Worm (Caenorhabditis elegans) whole organism, young adult: ENCODE results near the gene C27C12.4.

ENCODE experiments used
- B0035.1 ChIP-seq: sonication (generic microtip); optimal IDR thresholded peaks from 2 replicates; lab custom pipeline; 2016; ENCODE audit warnings: missing genetic modification characterization, mild to moderate bottlenecking, missing compliant biosample characterization, missing genotype, missing genetic modification reagents
- B0261.1 ChIP-seq: sonication (generic microtip); optimal IDR thresholded peaks from 2 replicates; lab custom pipeline; 2016; ENCODE audit warnings: mild to moderate bottlenecking, missing genetic modification characterization, moderate library complexity, missing compliant biosample characterization
- F22D6.2 ChIP-seq: sonication (generic microtip); optimal IDR thresholded peaks from 2 replicates; lab custom pipeline; 2016; ENCODE audit warnings: mild to moderate bottlenecking, missing genetic modification characterization, missing compliant biosample characterization
- F23B12.7 ChIP-seq: sonication (generic microtip); optimal IDR thresholded peaks from 2 replicates; lab custom pipeline; 2017; ENCODE audit warnings: missing genetic modification characterization, mild to moderate bottlenecking, missing compliant biosample characterization, antibody characterized with exemption, moderate library complexity; ENCODE audit not compliant: insufficient read depth
- F49E8.2 ChIP-seq: sonication (generic microtip); optimal IDR thresholded peaks from 3 replicates; lab custom pipeline; 2017; ENCODE audit warnings: missing genetic modification characterization, mild to moderate bottlenecking, missing compliant biosample characterization, antibody characterized with exemption, moderate library complexity; ENCODE audit not compliant: insufficient read depth
- Y53G8AR.9 ChIP-seq: fragments of 200-800 bp; sonication (Bioruptor generic); conservative IDR thresholded peaks from 2 replicates; pipeline ENCODE4 v1.3.6; 2022; ENCODE audit warnings: missing genetic modification reagents, missing genetic modification characterization, missing compliant biosample characterization
- Y56A3A.18 ChIP-seq: fragments of 200-800 bp; sonication (Bioruptor generic); IDR thresholded peaks from 2 replicates; pipeline ENCODE4 v1.3.6; 2022; ENCODE audit warnings: missing genetic modification reagents, missing genetic modification characterization, missing compliant biosample characterization
- Y67H2A.10 ChIP-seq: fragments of 200-800 bp; sonication (Bioruptor generic); conservative IDR thresholded peaks from 2 replicates; pipeline ENCODE4 v1.3.6; 2022; ENCODE audit warnings: missing genetic modification reagents, missing genetic modification characterization, missing compliant biosample characterization
- Y95B8A.8 ChIP-seq: fragments of 200-800 bp; sonication (Bioruptor generic); IDR thresholded peaks from 2 replicates; pipeline ENCODE4 v1.3.6; 2022; ENCODE audit warnings: missing genetic modification reagents, missing genetic modification characterization, missing compliant biosample characterization
- ZK185.1 ChIP-seq: sonication (generic microtip); optimal IDR thresholded peaks from 2 replicates; lab custom pipeline; 2016; ENCODE audit warnings: mild to moderate bottlenecking, missing genetic modification characterization, missing compliant biosample characterization; ENCODE audit not compliant: poor library complexity, severe bottlenecking
- akir-1 ChIP-seq: fragments of 200-800 bp; sonication (Bioruptor generic); optimal IDR thresholded peaks from 2 replicates; lab custom pipeline; 2018; ENCODE audit warnings: mild to moderate bottlenecking, missing genetic modification characterization, moderate library complexity, missing compliant biosample characterization
- ama-1 ChIP-seq, 3 experiments: fragments of 150-350 bp in 1 of 3; sonication (generic microtip) in 2 of 3; optimal IDR thresholded peaks; 2 replicates each; lab custom pipeline; 2014 to 2018; ENCODE audit warnings: missing biosample characterization in 2 of 3, missing genetic modification characterization in 2 of 3, missing genetic modification reagents in 2 of 3
- aptf-2 ChIP-seq: fragments of 200-800 bp; sonication (Bioruptor generic); conservative IDR thresholded peaks from 2 replicates; pipeline ENCODE4 v1.3.6; 2022; ENCODE audit warnings: missing genetic modification reagents, missing genetic modification characterization, missing compliant biosample characterization
- atf-7 ChIP-seq: sonication (generic microtip); optimal IDR thresholded peaks from 2 replicates; lab custom pipeline; 2017; ENCODE audit warnings: mild to moderate bottlenecking, missing genetic modification characterization, missing compliant biosample characterization
- attf-6 ChIP-seq: fragments of 200-800 bp; sonication (Bioruptor generic); IDR thresholded peaks from 2 replicates; pipeline ENCODE4 v1.3.6; 2022; ENCODE audit warnings: missing genetic modification reagents, missing genetic modification characterization, missing compliant biosample characterization
- cebp-2 ChIP-seq: fragments of 200-800 bp; sonication (Bioruptor generic); IDR thresholded peaks from 2 replicates; pipeline ENCODE4 v1.3.6; 2022; ENCODE audit warnings: missing genetic modification characterization, missing compliant biosample characterization
- ceh-27 ChIP-seq: fragments of 200-800 bp; sonication (Bioruptor generic); optimal IDR thresholded peaks from 2 replicates; lab custom pipeline; 2018; ENCODE audit warnings: mild to moderate bottlenecking, missing genetic modification characterization, moderate library complexity, missing compliant biosample characterization
- chd-7 ChIP-seq: sonication (generic microtip); optimal IDR thresholded peaks from 2 replicates; lab custom pipeline; 2016; ENCODE audit warnings: mild to moderate bottlenecking, missing genetic modification characterization, moderate library complexity, missing compliant biosample characterization
- egl-44 ChIP-seq: fragments of 200-800 bp; sonication (Bioruptor generic); IDR thresholded peaks from 2 replicates; pipeline ENCODE4 v1.3.6; 2022; ENCODE audit warnings: missing genetic modification reagents, missing genetic modification characterization, missing compliant biosample characterization
- fkh-3 ChIP-seq: sonication (generic microtip); optimal IDR thresholded peaks from 2 replicates; lab custom pipeline; 2016; ENCODE audit warnings: mild to moderate bottlenecking, missing genetic modification characterization, missing compliant biosample characterization
- hmg-20 ChIP-seq: fragments of 200-800 bp; sonication (Bioruptor generic); IDR thresholded peaks from 2 replicates; pipeline ENCODE4 v1.3.6; 2022; ENCODE audit warnings: missing genetic modification reagents, missing genetic modification characterization, missing compliant biosample characterization
- let-526 ChIP-seq: fragments of 200-800 bp; sonication (Bioruptor generic); IDR thresholded peaks from 2 replicates; pipeline ENCODE4 v1.3.6; 2022; ENCODE audit warnings: missing genetic modification reagents, missing genetic modification characterization, missing compliant biosample characterization
- let-607 ChIP-seq, 2 experiments: fragments of 200-800 bp in 1 of 2; sonication (Bioruptor generic) in 1 of 2; sonication (generic microtip) in 1 of 2; optimal IDR thresholded peaks; 2 replicates each; lab custom pipeline; 2016 to 2018; ENCODE audit warnings: mild to moderate bottlenecking in 2 of 2, missing compliant biosample characterization in 2 of 2, missing genetic modification characterization in 2 of 2, moderate library complexity in 2 of 2, missing genotype in 1 of 2
- lin-26 ChIP-seq: fragments of 200-800 bp; sonication (Bioruptor generic); IDR thresholded peaks from 2 replicates; pipeline ENCODE4 v1.3.6; 2022; ENCODE audit warnings: missing genetic modification reagents, missing genetic modification characterization, missing compliant biosample characterization
- lin-35 ChIP-seq, 3 experiments: fragments of 150-350 bp in 2 of 3; sonication (generic microtip) in 1 of 3; optimal IDR thresholded peaks; 2 replicates each; lab custom pipeline; 2014 to 2018; ENCODE audit warnings: missing biosample characterization in 3 of 3, missing genetic modification characterization in 3 of 3, missing genetic modification reagents in 3 of 3
- lin-40 ChIP-seq: sonication (generic microtip); optimal IDR thresholded peaks from 2 replicates; lab custom pipeline; 2016; ENCODE audit warnings: missing genetic modification characterization, mild to moderate bottlenecking, missing compliant biosample characterization, missing genotype, missing genetic modification reagents
- lin-54 ChIP-seq: fragments of 200-800 bp; sonication (Bioruptor generic); optimal IDR thresholded peaks from 2 replicates; lab custom pipeline; 2018; ENCODE audit warnings: mild to moderate bottlenecking, missing genetic modification characterization, missing compliant biosample characterization
- lsl-1 ChIP-seq: fragments of 200-800 bp; sonication (Bioruptor generic); optimal IDR thresholded peaks from 2 replicates; lab custom pipeline; 2018; ENCODE audit warnings: mild to moderate bottlenecking, missing genetic modification characterization, moderate library complexity, missing compliant biosample characterization
- madf-10 ChIP-seq: sonication (generic microtip); optimal IDR thresholded peaks from 2 replicates; lab custom pipeline; 2016; ENCODE audit warnings: mild to moderate bottlenecking, missing genetic modification characterization, missing compliant biosample characterization
- mes-4 ChIP-seq: sonication (generic microtip); optimal IDR thresholded peaks from 2 replicates; lab custom pipeline; 2016; ENCODE audit warnings: missing genotype, missing genetic modification characterization, missing compliant biosample characterization
- mxl-1 ChIP-seq: sonication (generic microtip); optimal IDR thresholded peaks from 2 replicates; lab custom pipeline; 2016; ENCODE audit warnings: missing genetic modification characterization, missing compliant biosample characterization
- nfyb-1 ChIP-seq: fragments of 200-800 bp; sonication (Bioruptor generic); IDR thresholded peaks from 2 replicates; pipeline ENCODE4 v1.3.6; 2022; ENCODE audit warnings: missing genetic modification reagents, missing genetic modification characterization, missing compliant biosample characterization
- pbrm-1 ChIP-seq: fragments of 200-800 bp; sonication (Bioruptor generic); IDR thresholded peaks from 2 replicates; pipeline ENCODE4 v1.3.6; 2022; ENCODE audit warnings: missing genetic modification reagents, missing genetic modification characterization, missing compliant biosample characterization
- pha-4 ChIP-seq: fragments of 150-350 bp; sonication (generic microtip); optimal IDR thresholded peaks from 2 replicates; lab custom pipeline; 2014; ENCODE audit warnings: missing biosample characterization, missing genetic modification reagents, missing genetic modification characterization
- rcor-1 ChIP-seq: fragments of 200-800 bp; sonication (Bioruptor generic); IDR thresholded peaks from 2 replicates; pipeline ENCODE4 v1.3.6; 2022; ENCODE audit warnings: missing genetic modification reagents, missing genetic modification characterization, missing compliant biosample characterization
- rec-8 ChIP-seq, 2 experiments: sonication (generic microtip); optimal IDR thresholded peaks; 2 replicates each; lab custom pipeline; 2016; ENCODE audit warnings: mild to moderate bottlenecking in 2 of 2, missing genetic modification characterization in 2 of 2, missing genetic modification reagents in 2 of 2, missing genotype in 2 of 2, missing biosample characterization in 1 of 2, missing compliant biosample characterization in 1 of 2, moderate library complexity in 1 of 2
- sdz-38 ChIP-seq: sonication (generic microtip); optimal IDR thresholded peaks from 2 replicates; lab custom pipeline; 2016; ENCODE audit warnings: missing genotype, missing genetic modification characterization, missing compliant biosample characterization
- snpc-1.1 ChIP-seq: sonication (generic microtip); optimal IDR thresholded peaks from 2 replicates; lab custom pipeline; 2017; ENCODE audit warnings: missing genetic modification characterization, mild to moderate bottlenecking, missing compliant biosample characterization, antibody characterized with exemption, moderate library complexity, missing genotype, missing genetic modification reagents; ENCODE audit not compliant: insufficient read depth
- snpc-3.4 ChIP-seq: sonication (generic microtip); optimal IDR thresholded peaks from 2 replicates; lab custom pipeline; 2017; ENCODE audit warnings: missing genetic modification characterization, mild to moderate bottlenecking, missing compliant biosample characterization, antibody characterized with exemption, moderate library complexity, missing genotype, missing genetic modification reagents
- somi-1 ChIP-seq: fragments of 200-800 bp; sonication (Bioruptor generic); optimal IDR thresholded peaks from 2 replicates; lab custom pipeline; 2018; ENCODE audit warnings: mild to moderate bottlenecking, missing genetic modification characterization, missing compliant biosample characterization
- unc-130 ChIP-seq: sonication (generic microtip); optimal IDR thresholded peaks from 2 replicates; lab custom pipeline; 2016; ENCODE audit warnings: missing genetic modification reagents, missing genetic modification characterization, missing compliant biosample characterization
- zim-3 ChIP-seq: sonication (generic microtip); optimal IDR thresholded peaks from 2 replicates; lab custom pipeline; 2017; ENCODE audit warnings: mild to moderate bottlenecking, missing genetic modification characterization, moderate library complexity, missing compliant biosample characterization
- ztf-18 ChIP-seq: sonication (generic microtip); optimal IDR thresholded peaks from 2 replicates; lab custom pipeline; 2016; ENCODE audit warnings: missing genotype, mild to moderate bottlenecking, missing genetic modification characterization, missing compliant biosample characterization
- ztf-26 ChIP-seq: sonication (generic microtip); optimal IDR thresholded peaks from 2 replicates; lab custom pipeline; 2017; ENCODE audit warnings: missing genetic modification characterization, missing compliant biosample characterization
- ztf-28 ChIP-seq: fragments of 200-800 bp; sonication (Bioruptor generic); IDR thresholded peaks from 2 replicates; pipeline ENCODE4 v1.3.6; 2022; ENCODE audit warnings: missing genetic modification reagents, missing genetic modification characterization, missing compliant biosample characterization
- ztf-3 ChIP-seq: fragments of 200-800 bp; sonication (Bioruptor generic); optimal IDR thresholded peaks from 2 replicates; lab custom pipeline; 2018; ENCODE audit warnings: mild to moderate bottlenecking, missing genetic modification characterization, missing compliant biosample characterization

The C27C12.4 gene

ce11 chrX:14804706-14805105 lies 49.2 kb upstream of the C27C12.4 start (continued):
- no peak for TF ChIP-seq fkh-3
- no peak for TF ChIP-seq unc-130 (GFP tag; lab: Kevin White, UChicago)
- TF ChIP-seq lin-26 (GFP tag; lab: Robert Waterston, UW), result peak; percentile 95; the same call in 1 of the 2 replicates
- peak; percentile 55 for TF ChIP-seq lin-40 (tag; lab: Kevin White, UChicago)
- TF ChIP-seq atf-7 (tag; lab: Kevin White, UChicago), result peak; percentile 35
- TF ChIP-seq madf-10 (tag; lab: Kevin White, UChicago), result peak; percentile 19
- TF ChIP-seq zim-3 (tag; lab: Kevin White, UChicago), result peak; percentile 58
- TF ChIP-seq Y53G8AR.9 (GFP tag; lab: Robert Waterston, UW), result no peak
- TF ChIP-seq Y95B8A.8 (GFP tag; lab: Robert Waterston, UW), result no peak
- TF ChIP-seq rec-8 (tag; optimal IDR thresholded peaks at IDR 0.05; lab: Kevin White, UChicago), result peak; percentile 70 to 74
- peak in 1 of 3 experiments; percentile 32 for TF ChIP-seq lin-35 (GFP tag; optimal IDR thresholded peaks at IDR 0.05; lab: Kevin White, UChicago)
- no peak for TF ChIP-seq lin-54 (GFP tag; lab: Kevin White, UChicago)
- TF ChIP-seq let-607 (tag; optimal IDR thresholded peaks at IDR 0.05; lab: Kevin White, UChicago), result peak in 1 of 2 experiments; percentile 59
- TF ChIP-seq sdz-38 (tag; lab: Kevin White, UChicago), result no peak
- peak; percentile 69 for TF ChIP-seq mxl-1 (tag; lab: Kevin White, UChicago)
- TF ChIP-seq akir-1 (GFP tag; lab: Kevin White, UChicago), result peak; percentile 65
- 0 out of 2 replicates have a peak, but pooled peaks have one; percentile 79 for TF ChIP-seq ztf-28 (GFP tag; lab: Robert Waterston, UW)
- TF ChIP-seq pha-4 (tag; lab: Kevin White, UChicago), result no peak
- peak; percentile 3 for TF ChIP-seq mes-4 (tag; lab: Kevin White, UChicago)
- peak; percentile 71 for TF ChIP-seq F23B12.7 (tag; lab: Kevin White, UChicago)
- peak; percentile 31 for TF ChIP-seq B0035.1 (tag; lab: Kevin White, UChicago)
- TF ChIP-seq cebp-2 (GFP tag; lab: Robert Waterston, UW), result 0 out of 2 replicates have a peak, but pooled peaks have one; percentile 81
- peak; percentile 77 for TF ChIP-seq ZK185.1 (tag; lab: Kevin White, UChicago)
- peak; percentile 42 for TF ChIP-seq ztf-26
- peak; percentile 88 for TF ChIP-seq B0261.1 (tag; lab: Kevin White, UChicago)
- TF ChIP-seq Y56A3A.18 (GFP tag; lab: Robert Waterston, UW), result no peak; the same call in 1 of the 2 replicates
- peak; percentile 84 for TF ChIP-seq snpc-3.4 (tag; lab: Kevin White, UChicago)
- TF ChIP-seq aptf-2 (GFP tag; lab: Robert Waterston, UW), result 0 out of 2 replicates have a peak, but pooled peaks have one; percentile 42
- TF ChIP-seq egl-44 (GFP tag; lab: Robert Waterston, UW), result no peak; the same call in 1 of the 2 replicates
- TF ChIP-seq ztf-18 (tag; lab: Kevin White, UChicago), result peak; percentile 67
- no peak for TF ChIP-seq F49E8.2 (tag; lab: Kevin White, UChicago)
- TF ChIP-seq lsl-1, result peak; percentile 4
- peak; percentile 9 for TF ChIP-seq somi-1 (GFP tag; lab: Kevin White, UChicago)
- TF ChIP-seq rcor-1, result no peak
- peak; percentile 59 for TF ChIP-seq snpc-1.1 (tag; lab: Kevin White, UChicago)
- TF ChIP-seq hmg-20, result peak; percentile 80
- peak; percentile 29; the same call in 1 of the 2 replicates for TF ChIP-seq Y67H2A.10 (GFP tag; lab: Robert Waterston, UW)
- peak; percentile 37 for TF ChIP-seq ztf-3
- peak; percentile 50; the same call in 1 of the 2 replicates for TF ChIP-seq attf-6 (GFP tag; lab: Robert Waterston, UW)
- TF ChIP-seq chd-7, result peak; percentile 66
- TF ChIP-seq nfyb-1, result peak; percentile 75; the same call in 1 of the 2 replicates
- no peak for TF ChIP-seq ama-1 (optimal IDR thresholded peaks at IDR 0.05; lab: Kevin White, UChicago)
- peak; percentile 34 to 64 for TF ChIP-seq ama-1 (GFP tag; optimal IDR thresholded peaks at IDR 0.05; lab: Kevin White, UChicago)
- peak; percentile 15 for TF ChIP-seq F22D6.2 (tag; lab: Kevin White, UChicago)
- TF ChIP-seq let-526, result no peak
- peak; percentile 49 for TF ChIP-seq ceh-27 (GFP tag; lab: Kevin White, UChicago)
- peak; percentile 77 for TF ChIP-seq pbrm-1 (GFP tag; lab: Robert Waterston, UW)
